In genomic region chr3L:5609493-5609892, dm6 we compare ENCODE assay signal across 1 fruit fly cellular context.
A peak's percentile ranks its signal among the peaks of the same experiment; 100 is the strongest.
TF ChIP-seq lines count a peak whose summit lies in the region.

No protein-coding gene starts in this region.

TF ChIP-seq in whole organism, embryonic, 481 proteins besides CTCF, POLR2A, EP300 and RAD21 (continued from another document):
- TF ChIP-seq CG15011 (GFP tag; optimal IDR thresholded peaks at IDR 0.05; lab: Kevin White, UChicago), result no peak
- TF ChIP-seq CG2712 (tag; optimal IDR thresholded peaks at IDR 0.05; lab: Kevin White, UChicago), result peak; percentile 56
- no peak for TF ChIP-seq dan (GFP tag; IDR thresholded peaks at IDR 0.05; lab: Robert Waterston, UW)
- TF ChIP-seq Gug (GFP tag; IDR thresholded peaks at IDR 0.05; lab: Robert Waterston, UW), result no peak; the same call in 3 of the 4 replicates
- no peak for TF ChIP-seq CG10543 (GFP tag; optimal IDR thresholded peaks at IDR 0.05; lab: Kevin White, UChicago)
- no peak for TF ChIP-seq nerfin-1 (tag; optimal IDR thresholded peaks at IDR 0.05; lab: Kevin White, UChicago)
- no peak for TF ChIP-seq CG13123 (GFP tag; optimal IDR thresholded peaks at IDR 0.05; lab: Kevin White, UChicago)
- TF ChIP-seq nmo (GFP tag; optimal IDR thresholded peaks at IDR 0.05; lab: Kevin White, UChicago), result peak; percentile 35
- TF ChIP-seq Myb (GFP tag; optimal IDR thresholded peaks at IDR 0.05; lab: Kevin White, UChicago), result no peak
- peak; percentile 8 for TF ChIP-seq CoRest (tag; optimal IDR thresholded peaks at IDR 0.05; lab: Kevin White, UChicago)
- peak; percentile 12 for TF ChIP-seq CG13424 (tag; optimal IDR thresholded peaks at IDR 0.05; lab: Kevin White, UChicago)
- no peak for TF ChIP-seq pfk (GFP tag; optimal IDR thresholded peaks at IDR 0.05; lab: Kevin White, UChicago)
- no peak for TF ChIP-seq psq (GFP tag; optimal IDR thresholded peaks at IDR 0.05; lab: Kevin White, UChicago)
- no peak for TF ChIP-seq Dll (GFP tag; IDR thresholded peaks at IDR 0.05; lab: Robert Waterston, UW; ENCODE audit: partially characterized antibody)
- TF ChIP-seq pb (GFP tag; optimal IDR thresholded peaks at IDR 0.05; lab: Kevin White, UChicago), result no peak
- peak; percentile 34 for TF ChIP-seq CG12391 (tag; optimal IDR thresholded peaks at IDR 0.05; lab: Kevin White, UChicago)
- peak; percentile 6 for TF ChIP-seq CG17385 (GFP tag; optimal IDR thresholded peaks at IDR 0.05; lab: Kevin White, UChicago)
- no peak for TF ChIP-seq Abd-B (GFP tag; optimal IDR thresholded peaks at IDR 0.05; lab: Kevin White, UChicago)
- TF ChIP-seq CG12942 (GFP tag; optimal IDR thresholded peaks at IDR 0.05; lab: Kevin White, UChicago), result no peak
- peak; percentile 20 for TF ChIP-seq grau (tag; optimal IDR thresholded peaks at IDR 0.05; lab: Kevin White, UChicago)
- TF ChIP-seq cato (GFP tag; optimal IDR thresholded peaks at IDR 0.05; lab: Kevin White, UChicago; ENCODE audit: borderline replicate concordance), result no peak
- no peak for TF ChIP-seq dimm (GFP tag; IDR thresholded peaks at IDR 0.05; lab: Robert Waterston, UW)
- TF ChIP-seq Bdp1 (GFP tag; optimal IDR thresholded peaks at IDR 0.05; lab: Kevin White, UChicago), result no peak
- no peak for TF ChIP-seq CG7556 (GFP tag; optimal IDR thresholded peaks at IDR 0.05; lab: Kevin White, UChicago)
- TF ChIP-seq Bteb2 (GFP tag; optimal IDR thresholded peaks at IDR 0.05; lab: Kevin White, UChicago), result no peak
- TF ChIP-seq kah (GFP tag; optimal IDR thresholded peaks at IDR 0.05; lab: Kevin White, UChicago), result no peak
- peak; percentile 16 for TF ChIP-seq dmrt11E (tag; optimal IDR thresholded peaks at IDR 0.05; lab: Kevin White, UChicago)
- TF ChIP-seq gcm2 (GFP tag; optimal IDR thresholded peaks at IDR 0.05; lab: Kevin White, UChicago), result no peak
- 0 out of 3 replicates have a peak, but pooled peaks have one; percentile 11 for TF ChIP-seq CG17361 (GFP tag; IDR thresholded peaks at IDR 0.05; lab: Robert Waterston, UW)
- no peak for TF ChIP-seq Taf1 (GFP tag; IDR thresholded peaks at IDR 0.05; lab: Robert Waterston, UW)
- no peak for TF ChIP-seq hkb (optimal IDR thresholded peaks at IDR 0.05; lab: Kevin White, UChicago)
- TF ChIP-seq hkb (GFP tag; IDR thresholded peaks at IDR 0.05; lab: Robert Waterston, UW), result peak; percentile 41; the same call in 1 of the 2 replicates
- TF ChIP-seq Oli (tag; optimal IDR thresholded peaks at IDR 0.05; lab: Kevin White, UChicago), result peak; percentile 22
- no peak for TF ChIP-seq CG10654 (GFP tag; optimal IDR thresholded peaks at IDR 0.05; lab: Kevin White, UChicago)
- peak; percentile 43 for TF ChIP-seq CG10979 (tag; optimal IDR thresholded peaks at IDR 0.05; lab: Kevin White, UChicago)
- no peak for TF ChIP-seq CG9727 (GFP tag; optimal IDR thresholded peaks at IDR 0.05; lab: Kevin White, UChicago)
- TF ChIP-seq bsh (GFP tag; optimal IDR thresholded peaks at IDR 0.05; lab: Kevin White, UChicago), result peak in 1 of 2 experiments; percentile 61
- TF ChIP-seq Dip3 (GFP tag; optimal IDR thresholded peaks at IDR 0.05; lab: Kevin White, UChicago), result no peak
- TF ChIP-seq Kr (GFP tag; optimal IDR thresholded peaks at IDR 0.05; lab: Kevin White, UChicago), result no peak
- TF ChIP-seq Asciz (GFP tag; optimal IDR thresholded peaks at IDR 0.05; lab: Kevin White, UChicago), result peak; percentile 5
- no peak for TF ChIP-seq CG2875 (GFP tag; optimal IDR thresholded peaks at IDR 0.05; lab: Kevin White, UChicago)
- TF ChIP-seq CG7745 (tag; optimal IDR thresholded peaks at IDR 0.05; lab: Kevin White, UChicago), result no peak
- TF ChIP-seq kay (GFP tag; optimal IDR thresholded peaks at IDR 0.05; lab: Kevin White, UChicago), result no peak
- no peak for TF ChIP-seq CG3847 (GFP tag; IDR thresholded peaks at IDR 0.05; lab: Robert Waterston, UW)
- no peak for TF ChIP-seq sug (tag; optimal IDR thresholded peaks at IDR 0.05; lab: Kevin White, UChicago)
- TF ChIP-seq CG7839 (tag; optimal IDR thresholded peaks at IDR 0.05; lab: Kevin White, UChicago), result peak; percentile 46
- TF ChIP-seq tgo (GFP tag; IDR thresholded peaks at IDR 0.05; lab: Robert Waterston, UW), result peak; percentile 23; the same call in 1 of the 3 replicates
- peak; percentile 32; the same call in 1 of the 3 replicates for TF ChIP-seq ci (GFP tag; IDR thresholded peaks at IDR 0.05; lab: Robert Waterston, UW)
- TF ChIP-seq CG17829 (tag; optimal IDR thresholded peaks at IDR 0.05; lab: Kevin White, UChicago), result peak; percentile 30
- TF ChIP-seq Adf1 (GFP tag; IDR thresholded peaks at IDR 0.05; lab: Robert Waterston, UW), result no peak
- no peak for TF ChIP-seq CG30431 (GFP tag; optimal IDR thresholded peaks at IDR 0.05; lab: Kevin White, UChicago)
- TF ChIP-seq zen2 (GFP tag; IDR thresholded peaks at IDR 0.05; lab: Robert Waterston, UW; ENCODE audit: partially characterized antibody), result no peak
- TF ChIP-seq CG18599 (GFP tag; optimal IDR thresholded peaks at IDR 0.05; lab: Kevin White, UChicago), result no peak
- TF ChIP-seq CG8359 (GFP tag; optimal IDR thresholded peaks at IDR 0.05; lab: Kevin White, UChicago; ENCODE audit: borderline replicate concordance), result no peak
- TF ChIP-seq Sry-δ (GFP tag; optimal IDR thresholded peaks at IDR 0.05; lab: Kevin White, UChicago), result no peak
- no peak for TF ChIP-seq Atf3 (GFP tag; optimal IDR thresholded peaks at IDR 0.05; lab: Kevin White, UChicago)
- TF ChIP-seq CG2129 (GFP tag; IDR thresholded peaks at IDR 0.05; lab: Robert Waterston, UW; ENCODE audit: partially characterized antibody), result no peak
- TF ChIP-seq Xrp1 (GFP tag; IDR thresholded peaks at IDR 0.05; lab: Robert Waterston, UW), result peak; percentile 58; the same call in 1 of the 2 replicates
- TF ChIP-seq fd64A (GFP tag; optimal IDR thresholded peaks at IDR 0.05; lab: Kevin White, UChicago), result no peak
- peak; percentile 39 for TF ChIP-seq CG17359 (tag; optimal IDR thresholded peaks at IDR 0.05; lab: Kevin White, UChicago)
- TF ChIP-seq Hmx (GFP tag; optimal IDR thresholded peaks at IDR 0.05; lab: Kevin White, UChicago), result no peak
- peak; percentile 49 for TF ChIP-seq sens (GFP tag; lab: Kevin White, UChicago)
- no peak for TF ChIP-seq sqz (GFP tag; optimal IDR thresholded peaks at IDR 0.05; lab: Kevin White, UChicago)
- no peak for TF ChIP-seq run (tag; optimal IDR thresholded peaks at IDR 0.05; lab: Kevin White, UChicago)
- no peak for TF ChIP-seq Tbp (GFP tag; optimal IDR thresholded peaks at IDR 0.05; lab: Kevin White, UChicago)
- TF ChIP-seq CG34224 (GFP tag; IDR thresholded peaks at IDR 0.05; lab: Robert Waterston, UW; ENCODE audit: partially characterized antibody), result no peak
- TF ChIP-seq ab (GFP tag; optimal IDR thresholded peaks at IDR 0.05; lab: Kevin White, UChicago), result no peak
- TF ChIP-seq E2f1 (GFP tag; IDR thresholded peaks at IDR 0.05; lab: Robert Waterston, UW), result peak; percentile 40; the same call in 1 of the 2 replicates
- no peak for TF ChIP-seq CG10462 (GFP tag; optimal IDR thresholded peaks at IDR 0.05; lab: Kevin White, UChicago)
- TF ChIP-seq bcd (GFP tag; optimal IDR thresholded peaks at IDR 0.05; lab: Kevin White, UChicago), result no peak
- no peak for TF ChIP-seq dm (GFP tag; optimal IDR thresholded peaks at IDR 0.05; lab: Kevin White, UChicago)
- TF ChIP-seq D19A (tag; optimal IDR thresholded peaks at IDR 0.05; lab: Kevin White, UChicago), result peak; percentile 3
- TF ChIP-seq slp2 (GFP tag; optimal IDR thresholded peaks at IDR 0.05; lab: Kevin White, UChicago), result no peak
- TF ChIP-seq trem (tag; optimal IDR thresholded peaks at IDR 0.05; lab: Kevin White, UChicago), result peak; percentile 5
- TF ChIP-seq fd96Cb (tag; optimal IDR thresholded peaks at IDR 0.05; lab: Kevin White, UChicago), result peak; percentile 6
